Worm (Caenorhabditis elegans) whole organism, early embryonic: ENCODE data around the gene cng-3.

Experiments used
- B0310.2 ChIP-seq: sonication (generic microtip); optimal IDR thresholded peaks from 2 replicates; lab custom pipeline; 2016; ENCODE audit warnings: mild to moderate bottlenecking, missing genetic modification characterization, missing compliant biosample characterization
- F13C5.2 ChIP-seq: sonication (generic microtip); optimal IDR thresholded peaks from 2 replicates; lab custom pipeline; 2017; ENCODE audit warnings: mild to moderate bottlenecking, missing genetic modification characterization, inconsistent platforms, missing compliant biosample characterization
- aly-1 ChIP-seq: sonication (generic microtip); optimal IDR thresholded peaks from 2 replicates; lab custom pipeline; 2016; ENCODE audit warnings: missing genetic modification characterization, missing compliant biosample characterization
- ama-1 ChIP-seq: fragments of 150-350 bp; optimal IDR thresholded peaks from 2 replicates; lab custom pipeline; 2014
- ceh-36 ChIP-seq: sonication (generic microtip); optimal IDR thresholded peaks from 2 replicates; lab custom pipeline; 2016; ENCODE audit warnings: missing genetic modification characterization, inconsistent platforms, missing compliant biosample characterization
- ets-7 ChIP-seq: sonication (generic microtip); optimal IDR thresholded peaks from 2 replicates; lab custom pipeline; 2016; ENCODE audit warnings: missing genotype, missing genetic modification characterization, missing compliant biosample characterization
- flt-1 ChIP-seq: fragments of 200-800 bp; sonication (Bioruptor generic); IDR thresholded peaks from 2 replicates; pipeline ENCODE4 v1.3.6; 2022; ENCODE audit warnings: missing genetic modification characterization, missing compliant biosample characterization
- hmbx-1 ChIP-seq: sonication (generic microtip); optimal IDR thresholded peaks from 2 replicates; lab custom pipeline; 2016; ENCODE audit warnings: mild to moderate bottlenecking, missing genetic modification characterization, missing compliant biosample characterization
- scrt-1 ChIP-seq: fragments of 200-800 bp; sonication (Bioruptor generic); IDR thresholded peaks from 2 replicates; pipeline ENCODE4 v1.3.6; 2022; ENCODE audit warnings: missing genetic modification characterization, missing compliant biosample characterization
- sea-1 ChIP-seq: fragments of 200-800 bp; sonication (Bioruptor generic); conservative IDR thresholded peaks from 2 replicates; pipeline ENCODE4 v1.3.6; 2022; ENCODE audit warnings: missing genetic modification characterization, missing compliant biosample characterization
- tbx-11 ChIP-seq: fragments of 200-800 bp; sonication (Bioruptor generic); IDR thresholded peaks from 2 replicates; pipeline ENCODE4 v1.3.6; 2022; ENCODE audit warnings: missing genetic modification characterization, missing compliant biosample characterization
- tbx-37 ChIP-seq: fragments of 200-800 bp; sonication (Bioruptor generic); conservative IDR thresholded peaks from 2 replicates; pipeline ENCODE4 v1.3.6; 2022; ENCODE audit warnings: missing genetic modification reagents, missing genetic modification characterization, missing compliant biosample characterization
- tra-4 ChIP-seq: sonication (generic microtip); optimal IDR thresholded peaks from 2 replicates; lab custom pipeline; 2017; ENCODE audit warnings: missing genetic modification characterization, missing compliant biosample characterization

DNA sequence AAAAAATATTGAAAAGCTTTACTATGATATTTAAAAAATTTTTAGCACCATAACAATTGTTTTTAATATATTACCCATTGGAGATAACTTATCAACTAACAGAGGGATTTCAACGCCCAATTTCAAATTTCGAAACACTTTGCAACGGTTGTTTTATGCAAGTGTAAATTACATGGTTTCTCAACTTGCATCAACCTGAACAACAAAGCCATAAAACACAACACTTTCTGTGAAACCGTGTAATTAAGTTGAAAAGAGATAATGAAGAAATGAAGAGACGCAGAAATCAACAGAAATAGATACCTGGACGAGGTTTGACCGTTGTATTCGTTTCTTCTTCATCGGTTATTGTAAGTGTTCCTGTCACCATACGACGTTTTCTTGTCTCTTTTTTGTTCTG, 30.5 kb downstream of the cng-3 start, which contains the start of gene cpin-1:
- TF ChIP-seq sea-1 (GFP tag; lab: Robert Waterston, UW) (no peak), ama-1 (lab: Kevin White, UChicago) (no peak), ets-7 (tag; lab: Kevin White, UChicago) (no peak), ceh-36 (no peak), B0310.2 (tag; lab: Kevin White, UChicago) (no peak), flt-1 (GFP tag; lab: Robert Waterston, UW) (no peak), scrt-1 (no peak), tra-4 (no peak), F13C5.2 (tag; lab: Kevin White, UChicago) (no peak), hmbx-1 (tag; lab: Kevin White, UChicago) (no peak), tbx-37 (GFP tag; lab: Robert Waterston, UW) (no peak), aly-1 (tag; lab: Kevin White, UChicago) (no peak), tbx-11 (no peak)
